Fruit fly (Drosophila melanogaster): ENCODE results near the gene CG42835.

- TF ChIP-seq insv (optimal IDR thresholded peaks at IDR 0.05) (no peak), Myc (optimal IDR thresholded peaks at IDR 0.05) (no peak), Sin3A (optimal IDR thresholded peaks at IDR 0.05) (no peak)
Observed at dm6 chr3R:17417167-17417566, 3.3 kb upstream of the CG42835 start, which contains the start of gene CG33333.
